Worm (Caenorhabditis elegans) whole organism, L3 larva: Measurements from ENCODE around the gene nep-21.

ENCODE experiments used
- R02D3.7 ChIP-seq: fragments of 150-350 bp; optimal IDR thresholded peaks from 2 replicates; lab custom pipeline; 2014; ENCODE audit warnings: missing biosample characterization, missing genetic modification characterization
- ZK546.5 ChIP-seq: sonication (generic microtip); optimal IDR thresholded peaks from 2 replicates; lab custom pipeline; 2017; ENCODE audit warnings: missing biosample characterization, missing genetic modification characterization
- ama-1 ChIP-seq: fragments of 150-350 bp; optimal IDR thresholded peaks from 2 replicates; lab custom pipeline; 2018
- ceh-28 ChIP-seq: fragments of 150-350 bp; optimal IDR thresholded peaks from 2 replicates; lab custom pipeline; 2014; ENCODE audit warnings: missing biosample characterization, missing genetic modification reagents, missing genetic modification characterization
- ceh-82 ChIP-seq: fragments of 150-350 bp; optimal IDR thresholded peaks from 2 replicates; lab custom pipeline; 2014; ENCODE audit warnings: missing biosample characterization, missing genetic modification characterization
- ceh-9 ChIP-seq: sonication (generic microtip); optimal IDR thresholded peaks from 2 replicates; lab custom pipeline; 2018; ENCODE audit warnings: missing biosample characterization, missing genetic modification characterization
- daf-12 ChIP-seq: fragments of 150-350 bp; optimal IDR thresholded peaks from 2 replicates; lab custom pipeline; 2014; ENCODE audit warnings: missing biosample characterization, missing genetic modification reagents, missing genetic modification characterization
- elt-2 ChIP-seq: sonication (generic microtip); optimal IDR thresholded peaks from 2 replicates; lab custom pipeline; 2016; ENCODE audit warnings: missing genetic modification reagents, mild to moderate bottlenecking, missing genetic modification characterization, missing compliant biosample characterization
- elt-3 ChIP-seq, 3 experiments: fragments of 150-350 bp in 1 of 3; sonication (generic microtip) in 2 of 3; optimal IDR thresholded peaks; 2 replicates in 2 of 3; 4 replicates in 1 of 3; lab custom pipeline; 2014 to 2017; ENCODE audit warnings: missing biosample characterization in 3 of 3, missing genetic modification characterization in 3 of 3
- eor-1 ChIP-seq, 2 experiments: fragments of 150-350 bp; optimal IDR thresholded peaks; 2 replicates each; lab custom pipeline; 2014 to 2018; ENCODE audit warnings: missing biosample characterization in 2 of 2, missing genetic modification characterization in 2 of 2
- fkh-10 ChIP-seq: sonication (generic microtip); optimal IDR thresholded peaks from 2 replicates; lab custom pipeline; 2017; ENCODE audit warnings: missing biosample characterization, missing genetic modification reagents, missing genetic modification characterization
- fkh-2 ChIP-seq: fragments of 150-350 bp; optimal IDR thresholded peaks from 2 replicates; lab custom pipeline; 2014; ENCODE audit warnings: missing biosample characterization, missing genetic modification reagents, missing genetic modification characterization
- fos-1 ChIP-seq: fragments of 150-350 bp; optimal IDR thresholded peaks from 2 replicates; lab custom pipeline; 2014; ENCODE audit warnings: missing biosample characterization, missing genetic modification characterization
- hmg-11 ChIP-seq: sonication (generic microtip); optimal IDR thresholded peaks from 2 replicates; lab custom pipeline; 2016; ENCODE audit warnings: missing genetic modification characterization, missing compliant biosample characterization
- lin-39 ChIP-seq: fragments of 150-350 bp; optimal IDR thresholded peaks from 2 replicates; lab custom pipeline; 2018; ENCODE audit warnings: missing biosample characterization, missing genetic modification reagents, missing genetic modification characterization
- lsy-12 ChIP-seq: sonication (generic microtip); optimal IDR thresholded peaks from 2 replicates; lab custom pipeline; 2016; ENCODE audit warnings: mild to moderate bottlenecking, missing genetic modification characterization, missing compliant biosample characterization
- mml-1 ChIP-seq: fragments of 150-350 bp; sonication (generic microtip); optimal IDR thresholded peaks from 3 replicates; lab custom pipeline; 2014; ENCODE audit warnings: missing biosample characterization, missing genetic modification characterization
- nhr-11 ChIP-seq: fragments of 150-350 bp; optimal IDR thresholded peaks from 2 replicates; lab custom pipeline; 2014; ENCODE audit warnings: missing biosample characterization, missing genetic modification characterization
- nhr-12 ChIP-seq: fragments of 150-350 bp; optimal IDR thresholded peaks from 2 replicates; lab custom pipeline; 2014; ENCODE audit warnings: missing biosample characterization, missing genetic modification characterization
- nhr-23 ChIP-seq: fragments of 150-350 bp; optimal IDR thresholded peaks from 2 replicates; lab custom pipeline; 2014; ENCODE audit warnings: missing biosample characterization, missing genetic modification reagents, missing genetic modification characterization
- nhr-237 ChIP-seq: fragments of 150-350 bp; optimal IDR thresholded peaks from 2 replicates; lab custom pipeline; 2014; ENCODE audit warnings: missing biosample characterization, missing genetic modification characterization
- nhr-43 ChIP-seq: sonication (generic microtip); optimal IDR thresholded peaks from 2 replicates; lab custom pipeline; 2016; ENCODE audit warnings: mild to moderate bottlenecking, missing genetic modification characterization, missing compliant biosample characterization; ENCODE audit not compliant: poor library complexity, severe bottlenecking
- nhr-67 ChIP-seq: fragments of 150-350 bp; optimal IDR thresholded peaks from 2 replicates; lab custom pipeline; 2014; ENCODE audit warnings: missing biosample characterization, missing genetic modification characterization
- nhr-76 ChIP-seq: fragments of 150-350 bp; sonication (generic microtip); optimal IDR thresholded peaks from 5 replicates; lab custom pipeline; 2014; ENCODE audit warnings: missing biosample characterization, missing genetic modification characterization
- pha-4 ChIP-seq: fragments of 150-350 bp; optimal IDR thresholded peaks from 2 replicates; lab custom pipeline; 2014; ENCODE audit warnings: missing biosample characterization, missing genetic modification reagents, missing genetic modification characterization
- pqm-1 ChIP-seq: fragments of 150-350 bp; optimal IDR thresholded peaks from 2 replicates; lab custom pipeline; 2017; ENCODE audit warnings: missing biosample characterization, missing genetic modification characterization, inconsistent platforms
- skn-1 ChIP-seq: fragments of 150-350 bp; optimal IDR thresholded peaks from 2 replicates; lab custom pipeline; 2014; ENCODE audit warnings: missing biosample characterization, missing genetic modification characterization
- tbx-2 ChIP-seq: sonication (generic microtip); optimal IDR thresholded peaks from 2 replicates; lab custom pipeline; 2016; ENCODE audit warnings: mild to moderate bottlenecking, missing genetic modification characterization, missing compliant biosample characterization
- unc-39 ChIP-seq: sonication (generic microtip); optimal IDR thresholded peaks from 4 replicates; lab custom pipeline; 2017; ENCODE audit warnings: missing biosample characterization, missing genetic modification characterization
- zag-1 ChIP-seq: fragments of 150-350 bp; optimal IDR thresholded peaks from 2 replicates; lab custom pipeline; 2014; ENCODE audit warnings: missing biosample characterization, missing genetic modification characterization
- ztf-11 ChIP-seq: fragments of 150-350 bp; optimal IDR thresholded peaks from 2 replicates; lab custom pipeline; 2014; ENCODE audit warnings: missing biosample characterization, missing genetic modification characterization

Gene nep-21

DNA sequence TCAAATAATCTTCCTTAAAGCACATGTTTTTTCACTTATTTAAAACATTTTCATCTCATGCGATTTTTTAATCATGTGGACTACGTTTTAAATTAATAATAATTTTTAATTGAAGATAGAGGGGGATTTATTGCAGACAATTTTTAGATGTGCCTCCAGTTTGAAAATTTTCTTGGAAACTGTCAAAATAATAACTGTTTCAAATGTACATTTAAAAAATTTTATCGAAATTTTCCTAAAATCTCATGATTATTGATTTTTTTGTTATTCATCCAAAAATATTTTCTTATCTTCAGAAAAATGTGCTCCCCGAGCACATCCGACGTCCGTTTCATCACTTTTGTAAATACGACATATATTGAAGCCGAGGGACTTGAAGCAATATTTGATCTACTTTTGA, 30.5 kb upstream of the nep-21 start, which contains the start of gene sre-8:
sre-8 (plus strand) TSS at position 301 of the 400 bp plus-strand sequence.
- TF ChIP-seq mml-1, result no peak
- TF ChIP-seq, all 47 proteins: peak for 0

- TF ChIP-seq ama-1 (lab: Kevin White, UChicago), result no peak
- TF ChIP-seq elt-2 (tag; lab: Kevin White, UChicago), result no peak
- TF ChIP-seq daf-12 (tag; lab: Kevin White, UChicago), result no peak
- no peak for TF ChIP-seq ceh-82 (tag; lab: Kevin White, UChicago)
- TF ChIP-seq lin-39, result no peak
- TF ChIP-seq nhr-76, result no peak
Measured at ce11 chrV:14254221-14254620, 27.9 kb upstream of the nep-21 start, which contains the start of gene K02E11.7. TSS of gene K02E11.7 (minus strand) at chrV:14254321.

- TF ChIP-seq eor-1 (tag; optimal IDR thresholded peaks at IDR 0.05; lab: Kevin White, UChicago) (no peak), nhr-12 (tag; lab: Kevin White, UChicago) (no peak), ceh-28 (no peak), R02D3.7 (no peak), hmg-11 (tag; lab: Kevin White, UChicago) (no peak), unc-39 (tag; lab: Kevin White, UChicago) (no peak), nhr-11 (tag; lab: Kevin White, UChicago) (no peak), nhr-23 (no peak), nhr-67 (tag; lab: Kevin White, UChicago) (no peak), elt-2 (tag; lab: Kevin White, UChicago) (no peak), nhr-76 (no peak), lsy-12 (no peak), ceh-9 (tag; lab: Kevin White, UChicago) (no peak), tbx-2 (tag; lab: Kevin White, UChicago) (no peak), skn-1 (tag; lab: Kevin White, UChicago) (no peak), fos-1 (tag; lab: Kevin White, UChicago) (no peak), daf-12 (tag; lab: Kevin White, UChicago) (no peak), zag-1 (tag; lab: Kevin White, UChicago) (no peak), elt-3 (tag; optimal IDR thresholded peaks at IDR 0.05; lab: Kevin White, UChicago) (no peak), nhr-237 (tag; lab: Kevin White, UChicago) (no peak)
Measured at ce11 chrV:14252025-14252424, 25.8 kb upstream of the nep-21 start, which contains the start of gene K02E11.5. TSS of gene K02E11.5 (plus strand) at chrV:14252325.

ce11 chrV:14248654-14249053, 22.4 kb upstream of the nep-21 start, which contains the start of gene K02E11.6:
TSS of gene K02E11.6 (plus strand) at chrV:14248802.
- TF ChIP-seq ceh-82 (tag; lab: Kevin White, UChicago) (no peak), daf-12 (tag; lab: Kevin White, UChicago) (no peak), fkh-10 (GFP tag; lab: Kevin White, UChicago) (no peak), nhr-43 (no peak), unc-39 (tag; lab: Kevin White, UChicago) (no peak), lsy-12 (no peak), ztf-11 (tag; lab: Kevin White, UChicago) (no peak), ZK546.5 (tag; lab: Kevin White, UChicago) (no peak)

- TF ChIP-seq ceh-28, result no peak
- TF ChIP-seq fkh-2 (tag; lab: Kevin White, UChicago), result no peak
- TF ChIP-seq hmg-11 (tag; lab: Kevin White, UChicago), result no peak
- TF ChIP-seq unc-39 (tag; lab: Kevin White, UChicago), result no peak
- TF ChIP-seq nhr-237 (tag; lab: Kevin White, UChicago), result no peak
- TF ChIP-seq daf-12 (tag; lab: Kevin White, UChicago), result no peak
- no peak for TF ChIP-seq ZK546.5 (tag; lab: Kevin White, UChicago)
- no peak for TF ChIP-seq ceh-82 (tag; lab: Kevin White, UChicago)
- no peak for TF ChIP-seq pha-4
- TF ChIP-seq fkh-10 (GFP tag; lab: Kevin White, UChicago), result no peak
Measured at ce11 chrV:14248025-14248424, 21.8 kb upstream of the nep-21 start, which contains the start of gene K02E11.4. TSS of gene K02E11.4 (minus strand) at chrV:14248125.

- TF ChIP-seq pqm-1 (tag; lab: Kevin White, UChicago), result no peak
- TF ChIP-seq ZK546.5 (tag; lab: Kevin White, UChicago), result no peak
Measured at ce11 chrV:14246761-14247160, 20.5 kb upstream of the nep-21 start, which contains the start of gene K02E11.3. TSS of gene K02E11.3 (minus strand) at chrV:14246861.
